Worm (Caenorhabditis elegans) whole organism, L4 larva: ENCODE measurements around the gene clec-24.

Source experiments
- fkh-10 ChIP-seq: fragments of 150-350 bp; optimal IDR thresholded peaks from 2 replicates; lab custom pipeline; 2014; ENCODE audit warnings: missing biosample characterization, missing genetic modification reagents, missing genetic modification characterization
- lin-13 ChIP-seq: fragments of 150-350 bp; optimal IDR thresholded peaks from 2 replicates; lab custom pipeline; 2014; ENCODE audit warnings: missing biosample characterization, missing genetic modification reagents, missing genetic modification characterization
- mes-2 ChIP-seq: sonication (generic microtip); optimal IDR thresholded peaks from 2 replicates; lab custom pipeline; 2016; ENCODE audit warnings: missing genotype, mild to moderate bottlenecking, missing genetic modification characterization, missing compliant biosample characterization; ENCODE audit not compliant: poor library complexity, severe bottlenecking

ce11 chrV:16840961-16841360, 20.9 kb upstream of the clec-24 start, which contains the start of gene clec-40:
- TF ChIP-seq fkh-10, result no peak
- no peak for TF ChIP-seq mes-2 (tag; lab: Kevin White, UChicago)
- no peak for TF ChIP-seq lin-13 (GFP tag; lab: Kevin White, UChicago)
